Fruit fly (Drosophila melanogaster) whole organism, prepupa: ENCODE results near the gene Saf6.
A peak's percentile ranks its signal among the peaks of the same experiment; 100 is the strongest.

Experiments
- CG32006 ChIP-seq: fragments of 200-800 bp; sonication (Bioruptor generic); optimal IDR thresholded peaks from 3 replicates; lab custom pipeline; 2017; ENCODE audit warnings: missing biosample characterization, mild to moderate bottlenecking, missing genetic modification characterization
- CG3919 ChIP-seq: fragments of 200-800 bp; sonication (Bioruptor generic); optimal IDR thresholded peaks from 3 replicates; lab custom pipeline; 2016; ENCODE audit warnings: missing biosample characterization, missing genetic modification characterization
- CG6808 ChIP-seq: fragments of 200-800 bp; sonication (Bioruptor generic); optimal IDR thresholded peaks from 3 replicates; lab custom pipeline; 2017; ENCODE audit warnings: missing biosample characterization, missing genetic modification characterization, mild to moderate bottlenecking, moderate library complexity, missing genetic modification reagents
- lz ChIP-seq: fragments of 200-800 bp; sonication (Bioruptor generic); optimal IDR thresholded peaks from 3 replicates; lab custom pipeline; 2016; ENCODE audit warnings: missing biosample characterization, missing genetic modification characterization

DNA sequence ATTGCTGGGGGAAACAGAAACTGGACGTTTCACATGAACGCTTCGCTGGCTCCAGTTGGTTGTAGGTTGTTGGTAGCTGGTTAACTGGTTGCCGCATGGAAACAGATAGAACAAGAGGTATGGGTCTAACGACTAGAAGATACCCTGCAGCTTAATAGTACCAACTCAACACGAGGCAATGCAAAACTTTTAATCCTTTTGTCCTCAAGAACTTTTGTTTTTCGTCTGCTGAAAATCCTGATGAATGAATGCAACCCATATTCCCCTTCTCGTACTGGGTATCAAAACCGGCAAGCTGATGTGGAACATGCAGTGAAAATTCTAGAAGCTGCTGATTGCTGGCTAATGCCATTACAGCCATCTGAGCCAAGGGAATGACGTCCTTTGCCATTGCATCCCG lies 22.2 kb upstream of the Saf6 start:
- peak; percentile 4 for TF ChIP-seq lz
- peak; percentile 92 for TF ChIP-seq CG32006 (GFP tag; lab: Kevin White, UChicago)
- peak; percentile 33 for TF ChIP-seq CG6808
- peak; percentile 75 for TF ChIP-seq CG3919 (GFP tag; lab: Kevin White, UChicago)
